Fruit fly (Drosophila melanogaster) whole organism, embryonic: ENCODE data around the gene CG4271.

Source experiments
- Bgb ChIP-seq: fragments of 200-800 bp; sonication (Bioruptor generic); IDR thresholded peaks from 2 replicates; pipeline ENCODE4 v1.3.6; 2022; ENCODE audit warnings: missing biosample characterization, missing genetic modification characterization; ENCODE audit not compliant: partially characterized antibody
- CG11247 ChIP-seq: fragments of 200-800 bp; sonication (Bioruptor generic); IDR thresholded peaks from 2 replicates; pipeline ENCODE4 v1.3.6; 2022; ENCODE audit warnings: missing biosample characterization, missing genetic modification characterization
- CG12071 ChIP-seq: fragments of 200-800 bp; sonication (Bioruptor generic); optimal IDR thresholded peaks from 3 replicates; lab custom pipeline; 2018; ENCODE audit warnings: missing biosample characterization, mild to moderate bottlenecking, missing genetic modification characterization
- CG12299 ChIP-seq: fragments of 200-800 bp; sonication (Bioruptor generic); optimal IDR thresholded peaks from 2 replicates; lab custom pipeline; 2018; ENCODE audit warnings: missing biosample characterization, mild to moderate bottlenecking, missing genetic modification characterization
- CG12659 ChIP-seq: fragments of 200-800 bp; sonication (Bioruptor generic); optimal IDR thresholded peaks from 3 replicates; lab custom pipeline; 2017; ENCODE audit warnings: mild to moderate bottlenecking, missing biosample characterization, missing genetic modification reagents, missing genetic modification characterization
- CG13123 ChIP-seq: fragments of 200-800 bp; sonication (Bioruptor generic); optimal IDR thresholded peaks from 2 replicates; lab custom pipeline; 2016; ENCODE audit warnings: missing biosample characterization, missing genetic modification characterization
- CG15073 ChIP-seq: fragments of 200-800 bp; sonication (Bioruptor generic); optimal IDR thresholded peaks from 2 replicates; lab custom pipeline; 2016; ENCODE audit warnings: missing biosample characterization, missing genetic modification characterization
- CG17359 ChIP-seq: fragments of 200-800 bp; sonication (Bioruptor generic); optimal IDR thresholded peaks from 3 replicates; lab custom pipeline; 2018; ENCODE audit warnings: missing biosample characterization, mild to moderate bottlenecking, missing genetic modification characterization, moderate library complexity
- CG31224 ChIP-seq: fragments of 200-800 bp; sonication (Bioruptor generic); IDR thresholded peaks from 2 replicates; pipeline ENCODE4 v1.3.6; 2022; ENCODE audit warnings: missing biosample characterization, missing genetic modification characterization
- CG34376 ChIP-seq: fragments of 200-800 bp; sonication (Bioruptor generic); optimal IDR thresholded peaks from 2 replicates; lab custom pipeline; 2018; ENCODE audit warnings: missing biosample characterization, mild to moderate bottlenecking, missing genetic modification characterization
- CG6689 ChIP-seq: fragments of 200-800 bp; sonication (Bioruptor generic); IDR thresholded peaks from 2 replicates; pipeline ENCODE4 v1.3.6; 2022; ENCODE audit warnings: missing biosample characterization, missing genetic modification characterization
- CG6791 ChIP-seq: fragments of 200-800 bp; sonication (Bioruptor generic); IDR thresholded peaks from 3 replicates; pipeline ENCODE4 v1.3.6; 2022; ENCODE audit warnings: missing biosample characterization, missing genetic modification characterization; ENCODE audit not compliant: partially characterized antibody
- CG7372 ChIP-seq: fragments of 200-800 bp; sonication (Bioruptor generic); IDR thresholded peaks from 2 replicates; pipeline ENCODE4 v1.3.6; 2022; ENCODE audit warnings: missing biosample characterization, missing genetic modification characterization
- CG7786 ChIP-seq: fragments of 200-800 bp; sonication (Bioruptor generic); optimal IDR thresholded peaks from 2 replicates; lab custom pipeline; 2016; ENCODE audit warnings: missing biosample characterization, missing genetic modification characterization
- CG8290 ChIP-seq, 3 experiments: fragments of 200-800 bp; sonication (Bioruptor generic); optimal IDR thresholded peaks; 2 replicates each; lab custom pipeline; 2016 to 2019; ENCODE audit warnings: missing biosample characterization in 3 of 3, missing genetic modification characterization in 3 of 3, mild to moderate bottlenecking in 2 of 3, moderate library complexity in 1 of 3
- CG9876 ChIP-seq: fragments of 200-800 bp; sonication (Bioruptor generic); optimal IDR thresholded peaks from 2 replicates; lab custom pipeline; 2016; ENCODE audit warnings: missing biosample characterization, missing genetic modification characterization
- HHEX ChIP-seq: fragments of 200-800 bp; sonication (Bioruptor generic); optimal IDR thresholded peaks from 3 replicates; lab custom pipeline; 2017; ENCODE audit warnings: missing biosample characterization, mild to moderate bottlenecking, missing genetic modification characterization, missing genetic modification reagents
- Hsf ChIP-seq: fragments of 200-800 bp; sonication (Bioruptor generic); optimal IDR thresholded peaks from 3 replicates; lab custom pipeline; 2016; ENCODE audit warnings: missing biosample characterization, missing genetic modification characterization
- Oaz ChIP-seq: fragments of 200-800 bp; sonication (Bioruptor generic); IDR thresholded peaks from 2 replicates; pipeline ENCODE4 v1.3.6; 2022; ENCODE audit warnings: missing biosample characterization, missing genetic modification characterization
- Opbp ChIP-seq: fragments of 200-800 bp; sonication (Bioruptor generic); IDR thresholded peaks from 3 replicates; pipeline ENCODE4 v1.3.6; 2022; ENCODE audit warnings: missing biosample characterization, missing genetic modification characterization; ENCODE audit not compliant: partially characterized antibody
- Sin3A ChIP-seq: fragments of >200 bp; optimal IDR thresholded peaks from 2 replicates; lab custom pipeline; 2018
- Spps ChIP-seq: fragments of 200-800 bp; sonication (Bioruptor generic); optimal IDR thresholded peaks from 2 replicates; lab custom pipeline; 2018; ENCODE audit warnings: missing biosample characterization, mild to moderate bottlenecking, missing genetic modification characterization
- TFAM ChIP-seq: fragments of 200-800 bp; sonication (Bioruptor generic); optimal IDR thresholded peaks from 2 replicates; lab custom pipeline; 2017; ENCODE audit warnings: missing biosample characterization, missing genetic modification characterization, inconsistent platforms
- Xrp1 ChIP-seq: fragments of 200-800 bp; sonication (Bioruptor generic); IDR thresholded peaks from 2 replicates; pipeline ENCODE4 v1.3.6; 2022; ENCODE audit warnings: missing biosample characterization, missing genetic modification characterization
- abd-A ChIP-seq: fragments of 200-800 bp; sonication (Bioruptor generic); optimal IDR thresholded peaks from 3 replicates; lab custom pipeline; 2019; ENCODE audit warnings: missing biosample characterization, mild to moderate bottlenecking, missing genetic modification characterization, moderate library complexity
- ato ChIP-seq: fragments of 200-800 bp; sonication (Bioruptor generic); IDR thresholded peaks from 2 replicates; pipeline ENCODE4 v1.3.6; 2022; ENCODE audit warnings: missing biosample characterization, missing genetic modification characterization; ENCODE audit not compliant: partially characterized antibody
- az2 ChIP-seq: fragments of 200-800 bp; sonication (Bioruptor generic); optimal IDR thresholded peaks from 3 replicates; lab custom pipeline; 2016; ENCODE audit warnings: missing biosample characterization, missing genetic modification characterization
- btn ChIP-seq: fragments of 200-800 bp; sonication (Bioruptor generic); optimal IDR thresholded peaks from 2 replicates; lab custom pipeline; 2016; ENCODE audit warnings: missing biosample characterization, missing genetic modification characterization
- ci ChIP-seq: fragments of 200-800 bp; sonication (Bioruptor generic); IDR thresholded peaks from 3 replicates; pipeline ENCODE4 v1.3.6; 2022; ENCODE audit warnings: missing biosample characterization, missing genetic modification characterization
- crc ChIP-seq: fragments of 200-800 bp; sonication (Bioruptor generic); optimal IDR thresholded peaks from 2 replicates; lab custom pipeline; 2016; ENCODE audit warnings: missing biosample characterization, missing genetic modification characterization
- dan ChIP-seq: fragments of 200-800 bp; sonication (Bioruptor generic); IDR thresholded peaks from 2 replicates; pipeline ENCODE4 v1.3.6; 2022; ENCODE audit warnings: missing biosample characterization, missing genetic modification characterization
- exex ChIP-seq: fragments of 200-800 bp; sonication (Bioruptor generic); optimal IDR thresholded peaks from 4 replicates; lab custom pipeline; 2018; ENCODE audit warnings: missing biosample characterization, mild to moderate bottlenecking, missing genetic modification characterization, moderate library complexity
- grn ChIP-seq: fragments of 200-800 bp; sonication (Bioruptor generic); optimal IDR thresholded peaks from 3 replicates; lab custom pipeline; 2017; ENCODE audit warnings: missing biosample characterization, missing genetic modification characterization
- gsb-n ChIP-seq: fragments of 200-800 bp; sonication (Bioruptor generic); optimal IDR thresholded peaks from 3 replicates; lab custom pipeline; 2018; ENCODE audit warnings: missing biosample characterization, mild to moderate bottlenecking, missing genetic modification characterization
- insv ChIP-seq, 2 experiments: fragments of 200-800 bp; sonication (Bioruptor generic); optimal IDR thresholded peaks; 3 replicates each; lab custom pipeline; 2016 to 2018; ENCODE audit warnings: missing biosample characterization in 2 of 2, missing genetic modification characterization in 2 of 2
- lilli ChIP-seq: fragments of 200-800 bp; sonication (Bioruptor generic); optimal IDR thresholded peaks from 3 replicates; lab custom pipeline; 2016; ENCODE audit warnings: missing biosample characterization, missing genetic modification characterization
- mirr ChIP-seq: fragments of 200-800 bp; sonication (Bioruptor generic); optimal IDR thresholded peaks from 3 replicates; lab custom pipeline; 2018; ENCODE audit warnings: missing biosample characterization, mild to moderate bottlenecking, missing genetic modification characterization
- pan ChIP-seq, 4 experiments: fragments of >200 bp in 3 of 4; fragments of 200-800 bp in 1 of 4; sonication (Bioruptor generic) in 1 of 4; optimal IDR thresholded peaks in 3 of 4; IDR thresholded peaks in 1 of 4; 2 replicates each; pipeline versions ENCODE4 v1.3.6 to Lab custom; 2017 to 2022; ENCODE audit warnings: missing biosample characterization in 2 of 4, missing genetic modification characterization in 2 of 4, mixed read lengths in 1 of 4
- pb ChIP-seq: fragments of 200-800 bp; sonication (Bioruptor generic); optimal IDR thresholded peaks from 3 replicates; lab custom pipeline; 2016; ENCODE audit warnings: missing biosample characterization, missing genetic modification characterization
- pho ChIP-seq: fragments of 200-800 bp; sonication (Bioruptor generic); optimal IDR thresholded peaks from 2 replicates; lab custom pipeline; 2016; ENCODE audit warnings: missing biosample characterization, missing genetic modification characterization
- prd ChIP-seq, 3 experiments: fragments of >200 bp in 2 of 3; fragments of 200-800 bp in 1 of 3; sonication (Bioruptor generic) in 1 of 3; optimal IDR thresholded peaks in 2 of 3; IDR thresholded peaks in 1 of 3; 2 replicates in 2 of 3; 3 replicates in 1 of 3; pipeline versions ENCODE4 v1.3.6 to Lab custom; 2017 to 2022; ENCODE audit warnings: missing biosample characterization in 1 of 3, missing genetic modification characterization in 1 of 3
- row ChIP-seq: fragments of 200-800 bp; sonication (Bioruptor generic); IDR thresholded peaks from 3 replicates; pipeline ENCODE4 v1.3.6; 2022; ENCODE audit warnings: missing biosample characterization, missing genetic modification characterization
- run ChIP-seq: fragments of 200-800 bp; sonication (Bioruptor generic); optimal IDR thresholded peaks from 3 replicates; lab custom pipeline; 2018; ENCODE audit warnings: missing biosample characterization, mild to moderate bottlenecking, missing genetic modification characterization
- seq ChIP-seq: fragments of 200-800 bp; sonication (Bioruptor generic); IDR thresholded peaks from 2 replicates; pipeline ENCODE4 v1.3.6; 2022; ENCODE audit warnings: missing biosample characterization, missing genetic modification characterization
- sim ChIP-seq: fragments of 200-800 bp; sonication (Bioruptor generic); IDR thresholded peaks from 2 replicates; pipeline ENCODE4 v1.3.6; 2022; ENCODE audit warnings: missing biosample characterization, missing genetic modification characterization
- ttk ChIP-seq: fragments of 200-800 bp; sonication (Bioruptor generic); IDR thresholded peaks from 2 replicates; pipeline ENCODE4 v2.1.2; 2022; ENCODE audit warnings: missing biosample characterization, missing genetic modification characterization
- wdn ChIP-seq: fragments of 200-800 bp; sonication (Bioruptor generic); IDR thresholded peaks from 2 replicates; pipeline ENCODE4 v1.3.6; 2022; ENCODE audit warnings: missing biosample characterization, missing genetic modification characterization

CG4271 gene

DNA sequence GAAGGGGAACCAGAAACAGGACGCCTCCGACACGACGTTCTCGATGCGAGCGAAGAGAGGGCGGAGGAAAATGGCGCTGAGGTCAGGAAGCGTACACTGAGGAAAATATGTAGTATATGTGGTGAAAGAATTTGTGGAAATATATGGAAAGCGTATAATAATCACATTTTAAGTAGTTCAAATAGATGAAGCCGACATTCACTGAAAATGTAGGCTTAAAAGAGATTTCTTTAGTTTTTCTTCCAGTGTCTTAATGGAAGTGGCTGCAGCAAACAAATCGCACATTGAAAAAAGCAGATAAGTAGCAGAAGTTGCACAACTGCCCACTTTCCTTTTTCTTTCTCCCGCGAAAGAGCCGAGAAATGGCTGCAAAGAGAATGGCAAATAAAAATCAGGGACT, 35.4 kb upstream of the CG4271 start (continued):
- TF ChIP-seq prd (optimal IDR thresholded peaks at IDR 0.05; lab: Kevin White, UChicago) (no peak), prd (GFP tag; IDR thresholded peaks at IDR 0.05; lab: Robert Waterston, UW) (peak; percentile 65; the same call in 2 of the 3 replicates), ttk (0 out of 2 replicates have a peak, but pooled peaks have one; percentile 9), pan (optimal IDR thresholded peaks at IDR 0.05; lab: Kevin White, UChicago) (no peak), pan (GFP tag; optimal IDR thresholded peaks at IDR 0.05 in 1 of 2, IDR thresholded peaks at IDR 0.05 in 1 of 2) (peak in 1 of 2 experiments; percentile 36), seq (0 out of 2 replicates have a peak, but pooled peaks have one; percentile 11), Xrp1 (GFP tag; lab: Robert Waterston, UW) (no peak)
- TF ChIP-seq, all 482 proteins: peak for 18

DNA sequence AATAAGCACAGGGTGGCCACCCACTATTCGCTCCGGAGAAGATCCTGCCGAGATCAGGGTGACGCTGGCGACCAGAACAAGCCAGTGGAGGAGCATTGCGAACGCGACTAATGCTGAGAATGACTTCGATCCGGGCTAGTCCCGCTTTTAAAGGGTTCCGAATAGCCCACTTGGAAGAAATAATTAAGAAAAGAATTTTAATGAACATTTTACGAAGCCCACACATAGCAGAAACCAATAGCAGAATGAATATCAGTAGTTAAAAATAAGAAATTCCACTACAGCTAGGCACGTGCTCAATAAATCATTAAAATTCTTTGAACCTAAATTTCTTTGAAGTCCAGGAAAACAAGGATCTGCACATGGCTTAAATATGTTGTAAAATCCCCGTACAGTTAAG, 33.8 kb upstream of the CG4271 start, which contains the start of gene Ser12:
Gene Ser12 (minus strand): TSS at position 101 of the 400 bp plus-strand sequence.
- TF ChIP-seq dan (GFP tag; lab: Robert Waterston, UW) (no peak), az2 (no peak), ato (GFP tag; lab: Robert Waterston, UW) (no peak), row (GFP tag; lab: Robert Waterston, UW) (no peak), crc (GFP tag; lab: Kevin White, UChicago) (no peak), CG34376 (GFP tag; lab: Kevin White, UChicago) (no peak), pho (GFP tag; lab: Kevin White, UChicago) (no peak), pb (no peak), CG7786 (GFP tag; lab: Kevin White, UChicago) (no peak)

- TF ChIP-seq CG12659 (GFP tag; lab: Kevin White, UChicago) (no peak), Sin3A (lab: Kevin White, UChicago) (no peak), Oaz (GFP tag; lab: Robert Waterston, UW) (no peak), exex (no peak), btn (GFP tag; lab: Kevin White, UChicago) (no peak), Hsf (no peak), wdn (GFP tag; lab: Robert Waterston, UW) (no peak), grn (GFP tag; lab: Kevin White, UChicago) (no peak), CG6791 (no peak), abd-A (tag; lab: Kevin White, UChicago) (no peak), sim (GFP tag; lab: Robert Waterston, UW) (no peak), run (tag; lab: Kevin White, UChicago) (no peak), CG12299 (tag; lab: Kevin White, UChicago) (no peak), CG6689 (GFP tag; lab: Robert Waterston, UW) (no peak)
Measured at dm6 chr2L:2252241-2252640, 32.7 kb upstream of the CG4271 start, which contains the start of gene CG17239. Gene CG17239 (minus strand): TSS chr2L:2252341.

DNA sequence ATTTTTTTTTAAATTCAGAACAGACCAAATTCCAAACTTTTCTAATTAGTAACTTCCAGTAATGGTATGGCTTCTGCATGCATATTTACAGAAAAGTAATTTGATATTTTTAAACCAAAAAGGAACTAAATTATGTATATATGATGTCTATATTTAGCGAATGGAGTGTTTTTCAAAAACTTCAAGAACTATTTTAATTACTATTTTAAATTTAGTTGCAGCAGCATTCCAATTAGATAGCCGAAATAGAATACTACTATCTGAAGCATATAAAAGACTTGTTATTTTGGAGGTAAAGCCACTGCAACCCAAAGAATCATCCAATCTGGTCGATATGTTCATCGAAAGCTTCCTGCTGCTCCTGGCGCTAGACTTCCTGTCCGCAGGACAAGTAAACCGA, 32.2 kb upstream of the CG4271 start, which contains the start of gene CG17234:
Gene CG17234 (plus strand): TSS at position 301 of the 400 bp plus-strand sequence.
- TF ChIP-seq CG12071 (no peak), CG11247 (GFP tag; lab: Robert Waterston, UW) (no peak), CG31224 (GFP tag; lab: Robert Waterston, UW) (no peak), CG9876 (no peak), mirr (GFP tag; lab: Kevin White, UChicago) (no peak), ci (GFP tag; lab: Robert Waterston, UW) (no peak), TFAM (GFP tag; lab: Kevin White, UChicago) (no peak), CG15073 (no peak), CG8290 (GFP tag; optimal IDR thresholded peaks at IDR 0.05; lab: Kevin White, UChicago) (no peak), CG8290 (tag; optimal IDR thresholded peaks at IDR 0.05; lab: Kevin White, UChicago) (no peak), CG17359 (tag; lab: Kevin White, UChicago) (no peak), Bgb (GFP tag; lab: Robert Waterston, UW) (no peak), CG7372 (GFP tag; lab: Robert Waterston, UW) (no peak), insv (GFP tag; optimal IDR thresholded peaks at IDR 0.05; lab: Kevin White, UChicago) (no peak), CG13123 (no peak), Spps (tag; lab: Kevin White, UChicago) (no peak), lilli (no peak), Opbp (GFP tag; lab: Robert Waterston, UW) (no peak), gsb-n (no peak), HHEX (GFP tag; lab: Kevin White, UChicago) (no peak)
